Fruit fly (Drosophila melanogaster) whole organism: ENCODE measurements around the gene Kap-alpha3.

Source experiments
- CG8478 ChIP-seq: fragments of >200 bp; optimal IDR thresholded peaks from 2 replicates; lab custom pipeline; 2018; ENCODE audit warnings: inconsistent platforms
- Dll ChIP-seq: fragments of >200 bp; optimal IDR thresholded peaks from 2 replicates; lab custom pipeline; 2017
- EcR ChIP-seq, 2 experiments: fragments of >200 bp; optimal IDR thresholded peaks; 2 replicates each; lab custom pipeline; 2017; ENCODE audit warnings: missing biosample characterization in 2 of 2, missing genetic modification characterization in 2 of 2, missing genetic modification reagents in 2 of 2
- pan ChIP-seq: fragments of >200 bp; optimal IDR thresholded peaks from 2 replicates; lab custom pipeline; 2017
- psq ChIP-seq: fragments of >200 bp; optimal IDR thresholded peaks from 2 replicates; lab custom pipeline; 2017
- usp ChIP-seq: fragments of >200 bp; optimal IDR thresholded peaks from 2 replicates; lab custom pipeline; 2017; ENCODE audit warnings: missing biosample characterization, missing genetic modification characterization, mixed read lengths

Kap-alpha3 gene

dm6 chr3R:9577382-9578137 lies at the start of gene Kap-alpha3, which contains the start of gene Son:
Gene Kap-alpha3 (minus strand): TSS chr3R:9577733.
Gene Son (plus strand): TSS chr3R:9578042.
- TF ChIP-seq EcR (GFP tag; optimal IDR thresholded peaks at IDR 0.05; lab: Kevin White, UChicago) (no peak), Dll (lab: Kevin White, UChicago) (no peak), CG8478 (lab: Kevin White, UChicago) (no peak), psq (lab: Kevin White, UChicago) (no peak)

- TF ChIP-seq usp (GFP tag; lab: Kevin White, UChicago) (no peak), pan (lab: Kevin White, UChicago) (no peak), EcR (GFP tag; optimal IDR thresholded peaks at IDR 0.05; lab: Kevin White, UChicago) (no peak), Dll (lab: Kevin White, UChicago) (no peak), psq (lab: Kevin White, UChicago) (no peak), CG8478 (lab: Kevin White, UChicago) (no peak)
These were observed 49.4 kb upstream of the Kap-alpha3 start, which contains the start of the genes CG9427 and CG8319 for dm6 chr3R:9626880-9627401. Gene CG9427 (minus strand): TSS chr3R:9626930. Gene CG8319 (plus strand): TSS chr3R:9627321.

DNA sequence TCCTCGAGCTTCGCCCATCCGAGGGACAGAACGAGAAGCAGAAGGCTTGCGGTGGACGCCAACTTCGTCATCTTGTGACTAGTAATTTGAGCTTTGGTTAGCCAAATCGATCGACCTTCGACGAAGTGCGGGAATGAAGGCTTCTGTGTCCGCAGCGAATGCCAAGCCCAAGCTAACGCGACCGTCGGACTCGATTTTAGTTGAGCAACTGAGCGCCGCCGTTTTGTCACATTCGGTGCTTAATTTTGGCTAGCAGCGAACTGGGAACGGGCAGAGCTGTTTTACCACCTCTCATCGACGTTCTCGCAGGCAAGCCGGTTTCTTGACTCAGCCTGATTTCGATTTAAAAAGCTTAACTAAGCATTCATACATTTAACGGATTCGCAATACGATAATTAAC lies 48.7 kb upstream of the Kap-alpha3 start:
- no peak for TF ChIP-seq psq (lab: Kevin White, UChicago)
- TF ChIP-seq Dll (lab: Kevin White, UChicago) = no peak
- TF ChIP-seq usp (GFP tag; lab: Kevin White, UChicago) = no peak
- TF ChIP-seq pan (lab: Kevin White, UChicago) = no peak
- no peak for TF ChIP-seq CG8478 (lab: Kevin White, UChicago)
- TF ChIP-seq EcR (GFP tag; optimal IDR thresholded peaks at IDR 0.05; lab: Kevin White, UChicago) = no peak

DNA sequence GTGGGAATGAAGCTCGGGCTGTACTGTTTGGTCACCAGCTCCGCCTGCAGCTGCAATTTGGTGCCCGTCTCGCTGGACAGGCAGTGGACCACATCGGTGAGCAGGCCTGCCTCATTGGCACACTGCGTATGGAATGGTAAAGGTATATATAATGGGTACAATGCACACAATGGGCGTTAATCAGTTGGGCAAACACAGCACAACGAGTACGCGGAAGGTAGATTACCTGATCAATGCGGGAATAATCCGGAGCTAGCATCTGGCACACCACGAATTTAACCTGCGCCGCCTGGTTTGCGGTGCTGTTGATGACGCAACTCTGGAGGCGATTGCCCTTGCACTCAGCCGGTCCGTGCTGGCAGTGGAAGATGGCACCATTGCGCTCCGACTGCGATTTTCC lies 47.9 kb upstream of the Kap-alpha3 start:
- no peak for TF ChIP-seq psq (lab: Kevin White, UChicago)
- TF ChIP-seq EcR (GFP tag; optimal IDR thresholded peaks at IDR 0.05; lab: Kevin White, UChicago) = no peak
- TF ChIP-seq Dll (lab: Kevin White, UChicago) = no peak
- no peak for TF ChIP-seq usp (GFP tag; lab: Kevin White, UChicago)
- TF ChIP-seq pan (lab: Kevin White, UChicago) = no peak
- TF ChIP-seq CG8478 (lab: Kevin White, UChicago) = no peak

dm6 chr3R:9620278-9620677 lies 42.7 kb upstream of the Kap-alpha3 start:
- TF ChIP-seq psq (lab: Kevin White, UChicago) (no peak), Dll (lab: Kevin White, UChicago) (no peak), CG8478 (lab: Kevin White, UChicago) (no peak), usp (GFP tag; lab: Kevin White, UChicago) (no peak), pan (lab: Kevin White, UChicago) (no peak), EcR (GFP tag; optimal IDR thresholded peaks at IDR 0.05; lab: Kevin White, UChicago) (no peak)

- TF ChIP-seq EcR (GFP tag; optimal IDR thresholded peaks at IDR 0.05; lab: Kevin White, UChicago) = no peak
- TF ChIP-seq CG8478 (lab: Kevin White, UChicago) = no peak
- TF ChIP-seq Dll (lab: Kevin White, UChicago) = no peak
- no peak for TF ChIP-seq psq (lab: Kevin White, UChicago)
- TF ChIP-seq usp (GFP tag; lab: Kevin White, UChicago) = no peak
- no peak for TF ChIP-seq pan (lab: Kevin White, UChicago)
These were observed 40.8 kb upstream of the Kap-alpha3 start for dm6 chr3R:9618331-9618730.

dm6 chr3R:9613124-9613523 lies 35.6 kb upstream of the Kap-alpha3 start:
- no peak for TF ChIP-seq psq (lab: Kevin White, UChicago)
- TF ChIP-seq CG8478 (lab: Kevin White, UChicago) = no peak
- TF ChIP-seq Dll (lab: Kevin White, UChicago) = no peak
- TF ChIP-seq usp (GFP tag; lab: Kevin White, UChicago) = no peak
- TF ChIP-seq pan (lab: Kevin White, UChicago) = no peak
- no peak for TF ChIP-seq EcR (GFP tag; optimal IDR thresholded peaks at IDR 0.05; lab: Kevin White, UChicago)

DNA sequence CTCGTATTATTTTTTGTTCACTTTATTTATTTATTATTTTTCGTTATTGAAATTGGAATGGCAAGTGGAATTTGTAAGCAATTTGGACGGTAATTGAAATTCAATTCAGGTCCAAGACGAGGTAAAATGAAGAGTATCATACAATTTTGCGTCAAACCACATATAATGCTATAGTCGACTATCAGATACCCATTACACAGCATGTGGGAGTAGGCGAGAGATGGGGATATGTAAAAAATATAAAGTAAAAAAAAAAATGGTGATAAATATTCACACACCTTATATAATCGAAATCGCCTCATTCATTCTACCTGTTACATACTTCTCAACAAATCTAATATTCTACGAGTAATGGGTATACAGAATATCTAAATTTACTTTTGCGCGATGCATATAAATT lies 34.7 kb upstream of the Kap-alpha3 start:
- TF ChIP-seq psq (lab: Kevin White, UChicago) (no peak), EcR (GFP tag; optimal IDR thresholded peaks at IDR 0.05; lab: Kevin White, UChicago) (no peak), usp (GFP tag; lab: Kevin White, UChicago) (no peak)

DNA sequence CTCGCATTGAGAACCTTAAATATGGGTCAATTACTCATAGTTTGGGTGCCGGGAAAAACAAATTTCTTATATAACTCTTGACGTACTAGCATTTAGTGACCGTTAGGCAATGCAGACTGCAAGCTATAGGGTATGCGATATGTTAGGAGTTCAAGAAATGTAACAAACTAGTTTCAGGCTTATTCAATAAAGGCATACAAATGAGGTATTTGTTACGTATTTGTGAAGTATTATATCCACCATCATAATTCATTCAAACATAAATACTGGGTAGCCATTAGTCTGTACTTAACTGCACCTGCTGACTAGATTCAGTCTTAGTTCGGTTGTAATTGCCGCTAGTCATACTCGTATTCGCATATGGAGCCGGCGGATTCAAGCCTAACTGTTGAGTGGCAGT lies 30.7 kb upstream of the Kap-alpha3 start:
- no peak for TF ChIP-seq usp (GFP tag; lab: Kevin White, UChicago)
- TF ChIP-seq psq (lab: Kevin White, UChicago) = no peak
- TF ChIP-seq Dll (lab: Kevin White, UChicago) = no peak
- TF ChIP-seq pan (lab: Kevin White, UChicago) = no peak
- no peak for TF ChIP-seq CG8478 (lab: Kevin White, UChicago)
- no peak for TF ChIP-seq EcR (GFP tag; optimal IDR thresholded peaks at IDR 0.05; lab: Kevin White, UChicago)

DNA sequence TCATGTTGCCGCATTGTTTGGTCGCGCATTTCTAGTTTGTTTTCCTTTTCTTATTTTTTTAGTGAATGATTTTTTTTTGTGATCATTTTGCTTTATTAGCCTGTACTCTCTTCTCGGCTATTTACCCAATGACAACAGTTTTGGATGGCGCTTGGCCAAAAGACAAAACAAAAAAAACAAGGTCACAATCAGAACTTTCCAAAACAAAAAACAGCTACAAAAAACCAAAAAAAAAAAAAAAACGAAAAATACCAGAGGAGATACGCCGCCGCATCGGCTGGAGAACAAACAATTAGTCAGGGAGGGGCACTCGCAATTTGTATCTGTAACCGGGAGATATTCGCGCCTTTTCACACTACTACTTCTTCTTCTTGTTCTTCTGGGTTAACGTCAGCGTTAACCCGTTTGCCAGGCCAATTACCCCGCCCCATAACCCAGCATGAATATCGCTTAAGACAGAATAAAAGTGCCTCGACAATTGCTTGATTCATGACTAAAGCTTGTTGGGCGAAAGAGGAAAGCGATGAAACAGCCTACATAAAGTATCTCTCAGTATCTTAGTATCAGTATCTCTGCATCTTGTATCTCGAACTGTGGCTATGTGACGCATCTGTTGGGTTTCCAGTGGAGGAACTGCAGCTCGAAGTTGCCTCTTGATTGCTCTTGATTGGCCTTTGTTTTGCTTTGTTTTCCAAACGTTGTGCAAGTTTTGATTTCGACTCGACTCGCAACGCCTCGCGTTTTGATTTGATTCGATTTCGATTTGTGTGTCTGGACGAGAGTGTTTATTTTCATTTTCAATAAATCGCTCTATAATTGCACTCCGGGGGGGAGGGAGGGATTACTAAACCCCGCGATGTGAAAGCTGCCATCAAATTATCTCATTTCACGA lies 29.6 kb upstream of the Kap-alpha3 start:
- TF ChIP-seq pan (lab: Kevin White, UChicago) (no peak), usp (GFP tag; lab: Kevin White, UChicago) (no peak), CG8478 (lab: Kevin White, UChicago) (no peak), EcR (GFP tag; optimal IDR thresholded peaks at IDR 0.05; lab: Kevin White, UChicago) (no peak), psq (lab: Kevin White, UChicago) (no peak), Dll (lab: Kevin White, UChicago) (no peak)
